Worm (Caenorhabditis elegans) whole organism, L2 larva: ENCODE results near the gene F38E9.6.

Experiments
- aly-2 ChIP-seq: fragments of 150-350 bp; optimal IDR thresholded peaks from 2 replicates; lab custom pipeline; 2014; ENCODE audit warnings: missing biosample characterization, missing genetic modification characterization
- blmp-1 ChIP-seq: sonication (generic microtip); optimal IDR thresholded peaks from 2 replicates; lab custom pipeline; 2017; ENCODE audit warnings: missing genetic modification characterization, mild to moderate bottlenecking, missing compliant biosample characterization, antibody characterized with exemption, moderate library complexity; ENCODE audit not compliant: insufficient read depth
- fos-1 ChIP-seq: fragments of 150-350 bp; optimal IDR thresholded peaks from 2 replicates; lab custom pipeline; 2014; ENCODE audit warnings: missing biosample characterization, missing genetic modification characterization
- lin-11 ChIP-seq: fragments of 150-350 bp; sonication (generic microtip); optimal IDR thresholded peaks from 2 replicates; lab custom pipeline; 2014; ENCODE audit warnings: missing biosample characterization, missing genetic modification characterization, inconsistent platforms, mixed read lengths
- nhr-23 ChIP-seq: fragments of 150-350 bp; optimal IDR thresholded peaks from 2 replicates; lab custom pipeline; 2014; ENCODE audit warnings: missing biosample characterization, missing genetic modification reagents, missing genetic modification characterization
- nhr-25 ChIP-seq: fragments of 150-350 bp; sonication (generic microtip); optimal IDR thresholded peaks from 3 replicates; lab custom pipeline; 2014; ENCODE audit warnings: missing biosample characterization, missing genetic modification characterization
- snpc-4 ChIP-seq: fragments of 150-350 bp; optimal IDR thresholded peaks from 2 replicates; lab custom pipeline; 2014; ENCODE audit warnings: missing biosample characterization, missing genetic modification characterization
- unc-62 ChIP-seq: fragments of 150-350 bp; optimal IDR thresholded peaks from 2 replicates; lab custom pipeline; 2014; ENCODE audit warnings: missing biosample characterization, missing genetic modification reagents, missing genetic modification characterization
- zag-1 ChIP-seq: fragments of 150-350 bp; optimal IDR thresholded peaks from 2 replicates; lab custom pipeline; 2014; ENCODE audit warnings: missing biosample characterization, missing genetic modification characterization

DNA sequence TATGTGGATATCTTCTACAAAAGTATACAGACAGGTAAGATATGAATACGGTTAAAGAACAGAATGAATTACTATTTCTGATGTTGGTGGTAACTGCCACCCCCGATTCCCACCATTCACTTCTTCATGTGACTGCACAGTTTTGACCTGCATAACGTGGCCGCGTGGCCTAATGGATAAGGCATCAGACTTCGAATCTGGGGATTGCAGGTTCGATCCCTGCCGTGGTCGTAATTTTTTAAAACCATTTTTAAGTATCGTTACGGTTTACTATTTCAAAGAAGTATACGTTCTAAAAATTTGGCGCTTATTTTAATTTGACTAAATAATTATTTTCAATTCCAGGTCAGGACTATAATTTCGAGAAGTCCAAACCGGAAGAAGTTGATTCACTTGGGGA is 29.1 kb downstream of the F38E9.6 start:
- TF ChIP-seq aly-2 (tag; lab: Kevin White, UChicago) (no peak), lin-11 (tag; lab: Kevin White, UChicago) (no peak), fos-1 (tag; lab: Kevin White, UChicago) (no peak), nhr-23 (tag; lab: Kevin White, UChicago) (no peak), zag-1 (tag; lab: Kevin White, UChicago) (no peak), nhr-25 (tag; lab: Kevin White, UChicago) (no peak), unc-62 (no peak), blmp-1 (tag; lab: Kevin White, UChicago) (no peak), snpc-4 (tag; lab: Kevin White, UChicago) (no peak)
